Fruit fly (Drosophila melanogaster) whole organism, embryonic: ENCODE data around the gene Rtnl1.

Source experiments
- CG10321 ChIP-seq: fragments of 200-800 bp; sonication (Bioruptor generic); IDR thresholded peaks from 2 replicates; pipeline ENCODE4 v1.3.6; 2022; ENCODE audit warnings: missing biosample characterization, missing genetic modification characterization
- CG10431 ChIP-seq: fragments of 200-800 bp; sonication (Bioruptor generic); optimal IDR thresholded peaks from 3 replicates; lab custom pipeline; 2018; ENCODE audit warnings: missing biosample characterization, mild to moderate bottlenecking, missing genetic modification characterization
- CG10462 ChIP-seq: fragments of 200-800 bp; sonication (Bioruptor generic); optimal IDR thresholded peaks from 2 replicates; lab custom pipeline; 2016; ENCODE audit warnings: missing biosample characterization, missing genetic modification characterization
- CG11247 ChIP-seq: fragments of 200-800 bp; sonication (Bioruptor generic); IDR thresholded peaks from 2 replicates; pipeline ENCODE4 v1.3.6; 2022; ENCODE audit warnings: missing biosample characterization, missing genetic modification characterization
- CG12155 ChIP-seq: fragments of 200-800 bp; sonication (Bioruptor generic); optimal IDR thresholded peaks from 3 replicates; lab custom pipeline; 2016; ENCODE audit warnings: missing biosample characterization, missing genetic modification characterization
- CG14441 ChIP-seq: fragments of 200-800 bp; sonication (Bioruptor generic); IDR thresholded peaks from 2 replicates; pipeline ENCODE4 v1.3.6; 2022; ENCODE audit warnings: missing biosample characterization, missing genetic modification characterization
- CG17829 ChIP-seq: fragments of 200-800 bp; optimal IDR thresholded peaks from 2 replicates; lab custom pipeline; 2019; ENCODE audit warnings: missing biosample characterization, mild to moderate bottlenecking, missing genetic modification characterization, moderate library complexity
- CG17912 ChIP-seq: fragments of 200-800 bp; sonication (Bioruptor generic); optimal IDR thresholded peaks from 2 replicates; lab custom pipeline; 2018; ENCODE audit warnings: missing biosample characterization, mild to moderate bottlenecking, missing genetic modification characterization
- CG32767 ChIP-seq: fragments of 200-800 bp; sonication (Bioruptor generic); IDR thresholded peaks from 2 replicates; pipeline ENCODE4 v1.3.6; 2022; ENCODE audit warnings: missing biosample characterization, missing genetic modification characterization
- CG32772 ChIP-seq: fragments of 200-800 bp; sonication (Bioruptor generic); IDR thresholded peaks from 2 replicates; pipeline ENCODE4 v1.3.6; 2022; ENCODE audit warnings: missing biosample characterization, missing genetic modification characterization
- CG3281 ChIP-seq: fragments of 200-800 bp; sonication (Bioruptor generic); optimal IDR thresholded peaks from 3 replicates; lab custom pipeline; 2017; ENCODE audit warnings: missing biosample characterization, mild to moderate bottlenecking, missing genetic modification characterization
- CG43689 ChIP-seq: fragments of 200-800 bp; sonication (Bioruptor generic); IDR thresholded peaks from 2 replicates; pipeline ENCODE4 v1.3.6; 2022; ENCODE audit warnings: missing biosample characterization, missing genetic modification characterization
- CG5953 ChIP-seq: fragments of 200-800 bp; sonication (Bioruptor generic); IDR thresholded peaks from 2 replicates; pipeline ENCODE4 v1.3.6; 2022; ENCODE audit warnings: missing biosample characterization, missing genetic modification characterization
- CG7271 ChIP-seq: fragments of 200-800 bp; sonication (Bioruptor generic); optimal IDR thresholded peaks from 2 replicates; lab custom pipeline; 2018; ENCODE audit warnings: missing biosample characterization, mild to moderate bottlenecking, missing genetic modification characterization, moderate library complexity
- CG7372 ChIP-seq: fragments of 200-800 bp; sonication (Bioruptor generic); IDR thresholded peaks from 2 replicates; pipeline ENCODE4 v1.3.6; 2022; ENCODE audit warnings: missing biosample characterization, missing genetic modification characterization
- CG7556 ChIP-seq: fragments of 200-800 bp; sonication (Bioruptor generic); optimal IDR thresholded peaks from 2 replicates; lab custom pipeline; 2017; ENCODE audit warnings: missing biosample characterization, mild to moderate bottlenecking, missing genetic modification characterization
- CG7839 ChIP-seq: fragments of 200-800 bp; sonication (Bioruptor generic); optimal IDR thresholded peaks from 3 replicates; lab custom pipeline; 2018; ENCODE audit warnings: missing biosample characterization, mild to moderate bottlenecking, missing genetic modification characterization, moderate library complexity
- CG7987 ChIP-seq: fragments of 200-800 bp; sonication (Bioruptor generic); optimal IDR thresholded peaks from 2 replicates; lab custom pipeline; 2018; ENCODE audit warnings: missing biosample characterization, mild to moderate bottlenecking, missing genetic modification characterization, moderate library complexity
- CG8359 ChIP-seq: fragments of 200-800 bp; sonication (Bioruptor generic); optimal IDR thresholded peaks from 2 replicates; lab custom pipeline; 2017; ENCODE audit warnings: missing biosample characterization, mild to moderate bottlenecking, missing genetic modification characterization, borderline replicate concordance
- CG8765 ChIP-seq: fragments of 200-800 bp; sonication (Bioruptor generic); IDR thresholded peaks from 2 replicates; pipeline ENCODE4 v1.3.6; 2022; ENCODE audit warnings: missing biosample characterization, missing genetic modification characterization
- CoRest ChIP-seq: fragments of 200-800 bp; sonication (Bioruptor generic); optimal IDR thresholded peaks from 3 replicates; lab custom pipeline; 2018; ENCODE audit warnings: missing biosample characterization, mild to moderate bottlenecking, missing genetic modification characterization, moderate library complexity
- Deaf1 ChIP-seq: fragments of 200-800 bp; optimal IDR thresholded peaks from 3 replicates; lab custom pipeline; 2019; ENCODE audit warnings: missing biosample characterization, mild to moderate bottlenecking, missing genetic modification characterization, moderate library complexity
- Dfd ChIP-seq, 2 experiments: fragments of >200 bp; optimal IDR thresholded peaks; 2 replicates each; lab custom pipeline; 2017; ENCODE audit warnings: missing biosample characterization in 2 of 2, missing genetic modification characterization in 2 of 2
- Dip2 ChIP-seq: fragments of 200-800 bp; sonication (Bioruptor generic); IDR thresholded peaks from 2 replicates; pipeline ENCODE4 v1.3.6; 2022; ENCODE audit warnings: missing biosample characterization, missing genetic modification characterization
- Dip3 ChIP-seq: fragments of 200-800 bp; sonication (Bioruptor generic); optimal IDR thresholded peaks from 3 replicates; lab custom pipeline; 2016; ENCODE audit warnings: missing biosample characterization, missing genetic modification characterization
- HLH3B ChIP-seq: fragments of 200-800 bp; sonication (Bioruptor generic); IDR thresholded peaks from 2 replicates; pipeline ENCODE4 v1.3.6; 2022; ENCODE audit warnings: missing biosample characterization, missing genetic modification characterization
- Lim3 ChIP-seq: fragments of 200-800 bp; sonication (Bioruptor generic); IDR thresholded peaks from 2 replicates; pipeline ENCODE4 v1.3.6; 2022; ENCODE audit warnings: missing biosample characterization, missing genetic modification characterization
- Neu2 ChIP-seq: fragments of 200-800 bp; sonication (Bioruptor generic); optimal IDR thresholded peaks from 3 replicates; lab custom pipeline; 2016; ENCODE audit warnings: missing biosample characterization, missing genetic modification characterization, borderline replicate concordance
- Pdp1 ChIP-seq, 2 experiments: fragments of 200-800 bp; sonication (Bioruptor generic); optimal IDR thresholded peaks; 3 replicates each; lab custom pipeline; 2016; ENCODE audit warnings: missing biosample characterization in 2 of 2, missing genetic modification characterization in 2 of 2, mild to moderate bottlenecking in 1 of 2, moderate library complexity in 1 of 2
- Ravus ChIP-seq: fragments of 200-800 bp; sonication (Bioruptor generic); IDR thresholded peaks from 2 replicates; pipeline ENCODE4 v1.3.6; 2022; ENCODE audit warnings: missing biosample characterization, missing genetic modification characterization
- Rx ChIP-seq: fragments of 200-800 bp; sonication (Bioruptor generic); IDR thresholded peaks from 2 replicates; pipeline ENCODE4 v1.3.6; 2022; ENCODE audit warnings: missing biosample characterization, missing genetic modification characterization
- Side ChIP-seq: fragments of 200-800 bp; sonication (Bioruptor generic); optimal IDR thresholded peaks from 2 replicates; lab custom pipeline; 2016; ENCODE audit warnings: missing biosample characterization, missing genetic modification characterization
- Usf ChIP-seq: fragments of 200-800 bp; sonication (Bioruptor generic); optimal IDR thresholded peaks from 2 replicates; lab custom pipeline; 2017; ENCODE audit warnings: missing genotype, missing biosample characterization, missing genetic modification characterization
- al ChIP-seq: fragments of 200-800 bp; sonication (Bioruptor generic); IDR thresholded peaks from 2 replicates; pipeline ENCODE4 v1.3.6; 2022; ENCODE audit warnings: missing biosample characterization, missing genetic modification characterization
- ash1 ChIP-seq: fragments of 200-800 bp; sonication (Bioruptor generic); optimal IDR thresholded peaks from 2 replicates; lab custom pipeline; 2018; ENCODE audit warnings: missing biosample characterization, mild to moderate bottlenecking, missing genetic modification characterization
- disco-r ChIP-seq: fragments of 200-800 bp; sonication (Bioruptor generic); optimal IDR thresholded peaks from 2 replicates; lab custom pipeline; 2016; ENCODE audit warnings: missing biosample characterization, missing genetic modification characterization
- eve ChIP-seq, 2 experiments: fragments of >200 bp; optimal IDR thresholded peaks; 2 replicates each; lab custom pipeline; 2017; ENCODE audit warnings: missing biosample characterization in 2 of 2, missing genetic modification characterization in 2 of 2
- ewg ChIP-seq: fragments of 200-800 bp; sonication (Bioruptor generic); optimal IDR thresholded peaks from 3 replicates; lab custom pipeline; 2017; ENCODE audit warnings: mild to moderate bottlenecking, missing biosample characterization, missing genetic modification reagents, missing genetic modification characterization
- gem ChIP-seq: fragments of 200-800 bp; sonication (Bioruptor generic); optimal IDR thresholded peaks from 2 replicates; lab custom pipeline; 2019; ENCODE audit warnings: missing biosample characterization, mild to moderate bottlenecking, missing genetic modification characterization, moderate library complexity
- luna ChIP-seq: fragments of 200-800 bp; sonication (Bioruptor generic); optimal IDR thresholded peaks from 2 replicates; lab custom pipeline; 2016; ENCODE audit warnings: missing biosample characterization, missing genetic modification characterization
- nau ChIP-seq: fragments of 200-800 bp; sonication (Bioruptor generic); optimal IDR thresholded peaks from 3 replicates; lab custom pipeline; 2017; ENCODE audit warnings: missing biosample characterization, mild to moderate bottlenecking, missing genetic modification characterization, missing genetic modification reagents
- pho ChIP-seq: fragments of 200-800 bp; sonication (Bioruptor generic); optimal IDR thresholded peaks from 2 replicates; lab custom pipeline; 2016; ENCODE audit warnings: missing biosample characterization, missing genetic modification characterization
- pros ChIP-seq: fragments of 200-800 bp; sonication (Bioruptor generic); optimal IDR thresholded peaks from 3 replicates; lab custom pipeline; 2019; ENCODE audit warnings: missing biosample characterization, mild to moderate bottlenecking, missing genetic modification characterization, moderate library complexity
- psq ChIP-seq: fragments of 200-800 bp; sonication (Bioruptor generic); optimal IDR thresholded peaks from 2 replicates; lab custom pipeline; 2017; ENCODE audit warnings: missing biosample characterization, missing genetic modification characterization
- sna ChIP-seq: fragments of 200-800 bp; sonication (Bioruptor generic); IDR thresholded peaks from 2 replicates; pipeline ENCODE4 v1.3.6; 2022; ENCODE audit warnings: missing biosample characterization, missing genetic modification characterization; ENCODE audit not compliant: partially characterized antibody
- sug ChIP-seq: fragments of 200-800 bp; optimal IDR thresholded peaks from 2 replicates; lab custom pipeline; 2019; ENCODE audit warnings: missing biosample characterization, mild to moderate bottlenecking, missing genetic modification characterization, moderate library complexity
- tin ChIP-seq: fragments of 200-800 bp; sonication (Bioruptor generic); optimal IDR thresholded peaks from 3 replicates; lab custom pipeline; 2016; ENCODE audit warnings: missing biosample characterization, missing genetic modification characterization
- ttk ChIP-seq: fragments of 200-800 bp; sonication (Bioruptor generic); IDR thresholded peaks from 2 replicates; pipeline ENCODE4 v2.1.2; 2022; ENCODE audit warnings: missing biosample characterization, missing genetic modification characterization
- vfl ChIP-seq: fragments of 200-800 bp; sonication (Bioruptor generic); optimal IDR thresholded peaks from 2 replicates; lab custom pipeline; 2016; ENCODE audit warnings: missing biosample characterization, missing genetic modification characterization
- vnd ChIP-seq: fragments of 200-800 bp; sonication (Bioruptor generic); IDR thresholded peaks from 3 replicates; pipeline ENCODE4 v1.3.6; 2022; ENCODE audit warnings: missing biosample characterization, missing genetic modification characterization; ENCODE audit not compliant: partially characterized antibody

Rtnl1 gene

dm6 chr2L:4976988-4977551, 32.5 kb downstream of the Rtnl1 start, which contains the start of the genes Gmd and CG3792:
Gene Gmd (minus strand): TSS chr2L:4977023.
Gene CG3792 (plus strand): TSS chr2L:4977312.
- TF ChIP-seq tin (GFP tag; lab: Kevin White, UChicago): peak; percentile 93
- peak; percentile 87 for TF ChIP-seq Usf (GFP tag; lab: Kevin White, UChicago)
- TF ChIP-seq Dip2: peak; percentile 59; the same call in 1 of the 2 replicates
- TF ChIP-seq vfl (GFP tag; lab: Kevin White, UChicago): peak; percentile 93
- TF ChIP-seq CG14441 (GFP tag; lab: Robert Waterston, UW): peak; percentile 96
- peak; percentile 90 for TF ChIP-seq nau (GFP tag; lab: Kevin White, UChicago)
- TF ChIP-seq CG7372 (GFP tag; lab: Robert Waterston, UW): peak; percentile 96
- TF ChIP-seq CG10462 (GFP tag; lab: Kevin White, UChicago): peak; percentile 91
- peak; percentile 71 for TF ChIP-seq Lim3
- peak; percentile 95 for TF ChIP-seq CG17829
- TF ChIP-seq ttk (GFP tag; lab: Robert Waterston, UW): peak; percentile 92
- TF ChIP-seq CG7839 (tag; lab: Kevin White, UChicago): peak; percentile 96
- TF ChIP-seq Ravus (GFP tag; lab: Robert Waterston, UW): peak; percentile 86
- peak; percentile 82 for TF ChIP-seq CG10431 (GFP tag; lab: Kevin White, UChicago)
- TF ChIP-seq eve (GFP tag; optimal IDR thresholded peaks at IDR 0.05; lab: Kevin White, UChicago): peak in 1 of 2 experiments; percentile 67
- peak; percentile 81 for TF ChIP-seq CG10321
- peak; percentile 94 for TF ChIP-seq CG12155 (GFP tag; lab: Kevin White, UChicago)
- TF ChIP-seq sna (GFP tag; lab: Robert Waterston, UW): peak; percentile 80
- TF ChIP-seq Deaf1: no peak
- peak; percentile 64 for TF ChIP-seq pros (GFP tag; lab: Kevin White, UChicago)
- no peak for TF ChIP-seq Dfd (GFP tag; optimal IDR thresholded peaks at IDR 0.05; lab: Kevin White, UChicago)
- TF ChIP-seq HLH3B (GFP tag; lab: Robert Waterston, UW): peak; percentile 95
- TF ChIP-seq Side (GFP tag; lab: Kevin White, UChicago): peak; percentile 92
- TF ChIP-seq gem (tag; lab: Kevin White, UChicago): peak; percentile 95
- peak; percentile 96 for TF ChIP-seq pho
- peak; percentile 93 to 94 for TF ChIP-seq Pdp1 (GFP tag; optimal IDR thresholded peaks at IDR 0.05; lab: Kevin White, UChicago)
- peak; percentile 92 for TF ChIP-seq Dip3 (GFP tag; lab: Kevin White, UChicago)
- TF ChIP-seq ash1: peak; percentile 9
- peak; percentile 97 for TF ChIP-seq CG32772
- TF ChIP-seq Rx (GFP tag; lab: Robert Waterston, UW): peak; percentile 92
- peak; percentile 85 for TF ChIP-seq disco-r (GFP tag; lab: Kevin White, UChicago)
- TF ChIP-seq CG5953: peak; percentile 93
- TF ChIP-seq Neu2 (GFP tag; lab: Kevin White, UChicago): peak; percentile 36
- peak; percentile 88 for TF ChIP-seq vnd (GFP tag; lab: Robert Waterston, UW)
- peak; percentile 93 for TF ChIP-seq sug (tag; lab: Kevin White, UChicago)
- peak; percentile 64 for TF ChIP-seq CG17912
- peak; percentile 96 for TF ChIP-seq al (GFP tag; lab: Robert Waterston, UW)
- peak; percentile 93 for TF ChIP-seq CG8765 (GFP tag; lab: Robert Waterston, UW)
- peak; percentile 69 for TF ChIP-seq psq (GFP tag; lab: Kevin White, UChicago)
- peak; percentile 89 for TF ChIP-seq ewg (GFP tag; lab: Kevin White, UChicago)
- peak; percentile 88 for TF ChIP-seq CG8359 (GFP tag; lab: Kevin White, UChicago)
- TF ChIP-seq luna (GFP tag; lab: Kevin White, UChicago): peak; percentile 86
- TF ChIP-seq CG32767 (GFP tag; lab: Robert Waterston, UW): peak; percentile 95
- peak; percentile 97 for TF ChIP-seq CoRest
- TF ChIP-seq CG7271 (tag; lab: Kevin White, UChicago): peak; percentile 77
- TF ChIP-seq CG7556 (GFP tag; lab: Kevin White, UChicago): peak; percentile 96
- TF ChIP-seq CG43689 (GFP tag; lab: Robert Waterston, UW): peak; percentile 87
- peak; percentile 83 for TF ChIP-seq CG7987
- TF ChIP-seq CG3281: peak; percentile 95
- peak; percentile 96 for TF ChIP-seq CG11247 (GFP tag; lab: Robert Waterston, UW)
